Fruit fly (Drosophila melanogaster) whole organism, prepupa: Measurements from ENCODE around the gene CG13676.
A peak's percentile ranks its signal among the peaks of the same experiment; 100 is the strongest.

ENCODE experiments used
- CG10631 ChIP-seq: fragments of 200-800 bp; sonication (Bioruptor generic); optimal IDR thresholded peaks from 2 replicates; lab custom pipeline; 2016; ENCODE audit warnings: missing biosample characterization, missing genetic modification characterization
- CG11294 ChIP-seq: fragments of 200-800 bp; sonication (Bioruptor generic); IDR thresholded peaks from 2 replicates; pipeline ENCODE4 v1.3.6; 2022; ENCODE audit warnings: missing biosample characterization, missing genetic modification characterization
- CG11762 ChIP-seq: fragments of 200-800 bp; sonication (Bioruptor generic); optimal IDR thresholded peaks from 3 replicates; lab custom pipeline; 2016; ENCODE audit warnings: missing biosample characterization, missing genetic modification characterization; ENCODE audit not compliant: insufficient read depth
- CG11902 ChIP-seq: fragments of 200-800 bp; sonication (Bioruptor generic); optimal IDR thresholded peaks from 3 replicates; lab custom pipeline; 2016; ENCODE audit warnings: missing biosample characterization, missing genetic modification characterization
- CG15336 ChIP-seq: fragments of 200-800 bp; sonication (Bioruptor generic); IDR thresholded peaks from 2 replicates; pipeline ENCODE4 v1.3.6; 2022; ENCODE audit warnings: missing biosample characterization, missing genetic modification characterization
- CG1621 ChIP-seq: fragments of 200-800 bp; sonication (Bioruptor generic); optimal IDR thresholded peaks from 3 replicates; lab custom pipeline; 2018; ENCODE audit warnings: missing biosample characterization, mild to moderate bottlenecking, missing genetic modification characterization
- CG16779 ChIP-seq: fragments of 200-800 bp; sonication (Bioruptor generic); optimal IDR thresholded peaks from 3 replicates; lab custom pipeline; 2017; ENCODE audit warnings: missing biosample characterization, mild to moderate bottlenecking, missing genetic modification characterization
- CG3032 ChIP-seq: fragments of 200-800 bp; optimal IDR thresholded peaks from 2 replicates; lab custom pipeline; 2019; ENCODE audit warnings: missing biosample characterization, mild to moderate bottlenecking, missing genetic modification characterization, moderate library complexity
- CG34406 ChIP-seq: fragments of 200-800 bp; sonication (Bioruptor generic); optimal IDR thresholded peaks from 3 replicates; lab custom pipeline; 2016; ENCODE audit warnings: missing biosample characterization, missing genetic modification characterization
- CG4318 ChIP-seq: fragments of 200-800 bp; sonication (Bioruptor generic); optimal IDR thresholded peaks from 3 replicates; lab custom pipeline; 2017; ENCODE audit warnings: missing biosample characterization, mild to moderate bottlenecking, missing genetic modification characterization
- CG6276 ChIP-seq: fragments of 200-800 bp; sonication (Bioruptor generic); optimal IDR thresholded peaks from 2 replicates; lab custom pipeline; 2017; ENCODE audit warnings: missing biosample characterization, mild to moderate bottlenecking, missing genetic modification characterization
- CG6792 ChIP-seq: fragments of 200-800 bp; sonication (Bioruptor generic); optimal IDR thresholded peaks from 3 replicates; lab custom pipeline; 2016; ENCODE audit warnings: missing biosample characterization, missing genetic modification characterization
- CG8119 ChIP-seq: fragments of 200-800 bp; sonication (Bioruptor generic); IDR thresholded peaks from 3 replicates; pipeline ENCODE4 v1.3.6; 2022; ENCODE audit warnings: missing biosample characterization, missing genetic modification characterization
- CG8319 ChIP-seq: fragments of 200-800 bp; sonication (Bioruptor generic); optimal IDR thresholded peaks from 3 replicates; lab custom pipeline; 2016; ENCODE audit warnings: missing biosample characterization, missing genetic modification characterization
- Eip78C ChIP-seq: fragments of 200-800 bp; sonication (Bioruptor generic); peaks from one replicate; lab custom pipeline; 2016; ENCODE audit warnings: missing biosample characterization, missing genetic modification characterization
- Eip93F ChIP-seq: fragments of 200-800 bp; sonication (Bioruptor generic); optimal IDR thresholded peaks from 2 replicates; lab custom pipeline; 2016; ENCODE audit warnings: missing biosample characterization, mild to moderate bottlenecking, missing genetic modification characterization
- Ets96B ChIP-seq: fragments of 200-800 bp; optimal IDR thresholded peaks from 2 replicates; lab custom pipeline; 2019; ENCODE audit warnings: missing biosample characterization, mild to moderate bottlenecking, missing genetic modification characterization, moderate library complexity
- Hr38 ChIP-seq: sonication (Bioruptor generic); optimal IDR thresholded peaks from 2 replicates; lab custom pipeline; 2016; ENCODE audit warnings: missing biosample characterization, missing genetic modification characterization
- Hr39 ChIP-seq: fragments of 200-800 bp; sonication (Bioruptor generic); optimal IDR thresholded peaks from 2 replicates; lab custom pipeline; 2016; ENCODE audit warnings: missing biosample characterization, missing genetic modification characterization
- Hr4 ChIP-seq: fragments of 200-800 bp; sonication (Bioruptor generic); optimal IDR thresholded peaks from 3 replicates; lab custom pipeline; 2016; ENCODE audit warnings: missing biosample characterization, missing genetic modification characterization
- Met ChIP-seq: fragments of 200-800 bp; sonication (Bioruptor generic); optimal IDR thresholded peaks from 3 replicates; lab custom pipeline; 2016; ENCODE audit warnings: missing biosample characterization, missing genetic modification characterization
- OdsH ChIP-seq: fragments of 200-800 bp; sonication (Bioruptor generic); optimal IDR thresholded peaks from 3 replicates; lab custom pipeline; 2016; ENCODE audit warnings: missing biosample characterization, missing genetic modification characterization
- Smox ChIP-seq: fragments of 200-800 bp; sonication (Bioruptor generic); optimal IDR thresholded peaks from 3 replicates; lab custom pipeline; 2016; ENCODE audit warnings: missing biosample characterization, missing genetic modification characterization
- Sox102F ChIP-seq: fragments of 200-800 bp; sonication (Bioruptor generic); optimal IDR thresholded peaks from 2 replicates; lab custom pipeline; 2016; ENCODE audit warnings: missing biosample characterization, mild to moderate bottlenecking, missing genetic modification characterization
- Sox14 ChIP-seq: fragments of 200-800 bp; sonication (Bioruptor generic); optimal IDR thresholded peaks from 3 replicates; lab custom pipeline; 2016; ENCODE audit warnings: missing biosample characterization, missing genetic modification characterization
- achi ChIP-seq: fragments of 200-800 bp; sonication (Bioruptor generic); optimal IDR thresholded peaks from 3 replicates; lab custom pipeline; 2016; ENCODE audit warnings: missing biosample characterization, missing genetic modification characterization
- dac ChIP-seq: fragments of 200-800 bp; sonication (Bioruptor generic); optimal IDR thresholded peaks from 2 replicates; lab custom pipeline; 2017; ENCODE audit warnings: missing biosample characterization, mild to moderate bottlenecking, missing genetic modification characterization
- dsx ChIP-seq: fragments of 200-800 bp; optimal IDR thresholded peaks from 3 replicates; lab custom pipeline; 2019; ENCODE audit warnings: missing biosample characterization, mild to moderate bottlenecking, missing genetic modification characterization, moderate library complexity; ENCODE audit not compliant: poor library complexity, severe bottlenecking
- eg ChIP-seq: fragments of 200-800 bp; sonication (Bioruptor generic); IDR thresholded peaks from 3 replicates; pipeline ENCODE4 v1.3.6; 2022; ENCODE audit warnings: missing biosample characterization, missing genetic modification characterization
- esn ChIP-seq: fragments of 200-800 bp; sonication (Bioruptor generic); optimal IDR thresholded peaks from 2 replicates; lab custom pipeline; 2016; ENCODE audit warnings: missing biosample characterization, mild to moderate bottlenecking, missing genetic modification characterization, moderate library complexity
- fd59A ChIP-seq: fragments of 200-800 bp; sonication (Bioruptor generic); optimal IDR thresholded peaks from 2 replicates; lab custom pipeline; 2017; ENCODE audit warnings: missing biosample characterization, mild to moderate bottlenecking, missing genetic modification characterization, missing genetic modification reagents
- lz ChIP-seq: fragments of 200-800 bp; sonication (Bioruptor generic); optimal IDR thresholded peaks from 3 replicates; lab custom pipeline; 2016; ENCODE audit warnings: missing biosample characterization, missing genetic modification characterization
- net ChIP-seq: fragments of 200-800 bp; sonication (Bioruptor generic); optimal IDR thresholded peaks from 3 replicates; lab custom pipeline; 2016; ENCODE audit warnings: missing biosample characterization, missing genetic modification characterization
- pdm3 ChIP-seq: fragments of 200-800 bp; sonication (Bioruptor generic); optimal IDR thresholded peaks from 3 replicates; lab custom pipeline; 2016; ENCODE audit warnings: missing biosample characterization, missing genetic modification characterization
- spab ChIP-seq: fragments of 200-800 bp; sonication (Bioruptor generic); optimal IDR thresholded peaks from 2 replicates; lab custom pipeline; 2017; ENCODE audit warnings: missing biosample characterization, mild to moderate bottlenecking, missing genetic modification characterization, missing genetic modification reagents
- ss ChIP-seq, 2 experiments: fragments of 200-800 bp; sonication (Bioruptor generic); optimal IDR thresholded peaks; 2 replicates in 1 of 2; 3 replicates in 1 of 2; lab custom pipeline; 2017 to 2018; ENCODE audit warnings: mild to moderate bottlenecking in 2 of 2, missing biosample characterization in 2 of 2, missing genetic modification characterization in 2 of 2, moderate library complexity in 1 of 2

CG13676 gene

DNA sequence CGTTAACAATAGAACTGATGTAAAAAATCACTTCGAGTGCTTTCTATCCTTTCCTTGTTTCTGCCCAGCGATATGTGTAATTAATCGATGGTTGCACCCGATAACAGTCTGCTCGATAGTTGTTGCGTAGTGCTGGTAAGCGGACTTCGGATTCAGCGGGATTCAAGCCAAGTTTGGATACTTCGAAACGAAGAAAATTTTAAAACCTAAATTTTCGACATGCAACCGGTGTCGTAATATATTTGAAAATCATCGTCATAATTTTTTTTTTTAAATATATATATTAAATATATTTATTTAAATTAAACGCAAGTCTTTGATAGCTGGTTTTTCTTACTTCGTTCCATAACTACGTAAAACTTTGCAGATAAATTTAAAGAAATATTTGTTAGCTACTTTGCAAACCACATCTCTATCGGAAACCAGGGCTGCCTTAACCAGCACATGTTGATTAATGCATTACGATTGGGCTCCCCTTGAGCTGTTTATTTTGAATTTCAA, 46.2 kb upstream of the CG13676 start, which contains the start of the genes UbcE2M and Dhps (continued):
- TF ChIP-seq CG34406 (GFP tag; lab: Kevin White, UChicago) (no peak), CG6792 (peak; percentile 41), achi (GFP tag; lab: Kevin White, UChicago) (peak; percentile 20), Sox14 (GFP tag; lab: Kevin White, UChicago) (peak; percentile 23), CG8119 (GFP tag; lab: Robert Waterston, UW) (no peak), fd59A (GFP tag; lab: Kevin White, UChicago) (no peak), Smox (no peak), CG1621 (tag; lab: Kevin White, UChicago) (no peak), CG11902 (GFP tag; lab: Kevin White, UChicago) (peak; percentile 60), CG16779 (tag; lab: Kevin White, UChicago) (no peak), CG10631 (GFP tag; lab: Kevin White, UChicago) (peak; percentile 89), Ets96B (tag; lab: Kevin White, UChicago) (peak; percentile 65), Hr4 (GFP tag; lab: Kevin White, UChicago) (no peak), Hr38 (GFP tag; lab: Kevin White, UChicago) (no peak), CG15336 (GFP tag; lab: Robert Waterston, UW) (peak; percentile 55), CG11294 (GFP tag; lab: Robert Waterston, UW) (peak; percentile 11; the same call in 1 of the 2 replicates), Hr39 (GFP tag; lab: Kevin White, UChicago) (peak; percentile 29), net (no peak), CG8319 (no peak)

DNA sequence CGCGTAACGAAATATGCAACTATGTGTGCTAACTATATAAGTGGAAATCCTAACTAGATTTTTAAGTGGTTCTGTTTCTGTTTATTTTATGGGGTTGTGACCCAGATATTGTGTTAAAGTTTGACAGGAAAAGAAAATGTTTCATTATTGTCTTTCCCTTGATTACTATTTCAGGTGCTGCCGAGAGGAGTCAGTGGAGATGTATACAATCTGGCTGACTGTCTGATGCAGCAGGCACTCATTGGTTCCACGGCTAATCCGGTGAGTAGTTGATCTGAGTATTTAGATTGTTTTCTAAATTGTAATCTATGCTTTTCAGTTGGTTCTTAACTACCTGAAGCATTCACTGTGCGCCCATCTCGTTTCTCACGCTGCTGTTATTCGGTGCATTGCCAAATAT, 41.4 kb upstream of the CG13676 start, which contains the start of gene CG7387:
Gene CG7387 (minus strand): TSS at position 101 of the 400 bp plus-strand sequence.
- TF ChIP-seq CG11762 (no peak), eg (GFP tag; lab: Robert Waterston, UW) (no peak), CG8119 (GFP tag; lab: Robert Waterston, UW) (no peak), Hr39 (GFP tag; lab: Kevin White, UChicago) (no peak), Sox14 (GFP tag; lab: Kevin White, UChicago) (no peak), ss (GFP tag; optimal IDR thresholded peaks at IDR 0.05; lab: Kevin White, UChicago) (no peak), spab (GFP tag; lab: Kevin White, UChicago) (no peak), CG10631 (GFP tag; lab: Kevin White, UChicago) (no peak), Eip78C (GFP tag; lab: Kevin White, UChicago) (no peak), lz (no peak)

DNA sequence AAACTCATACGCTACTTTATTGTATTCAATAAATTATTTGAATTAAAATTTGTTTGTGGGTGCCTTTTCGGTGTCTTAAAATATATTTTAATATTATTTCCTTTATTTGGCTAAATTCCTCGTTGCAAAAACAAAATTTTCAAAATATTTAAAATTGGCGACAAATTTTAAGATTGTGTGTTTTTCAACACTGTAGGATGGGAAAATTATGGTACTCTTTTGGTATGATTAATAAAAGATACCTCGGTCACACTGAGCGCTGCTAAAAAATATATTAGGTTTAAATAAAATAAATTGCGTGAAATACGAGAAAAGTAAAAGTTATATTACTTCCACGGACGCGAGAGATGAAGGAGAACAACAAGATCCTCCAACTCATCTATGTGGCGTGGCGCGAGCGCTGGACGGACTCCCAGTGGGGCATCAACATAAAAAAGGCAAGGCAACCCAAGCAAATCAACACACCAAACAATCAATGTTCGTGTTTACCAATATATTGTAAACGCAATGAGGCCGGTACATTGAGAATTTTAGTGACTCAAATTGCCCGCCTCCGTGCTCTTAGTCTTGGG, 39.5 kb upstream of the CG13676 start, which contains the start of gene MED24:
Gene MED24 (plus strand): TSS at position 229 of the 572 bp plus-strand sequence.
- TF ChIP-seq esn (GFP tag; lab: Kevin White, UChicago) (peak; percentile 21), CG3032 (tag; lab: Kevin White, UChicago) (peak; percentile 0), CG6276 (GFP tag; lab: Kevin White, UChicago) (no peak), net (no peak)

DNA sequence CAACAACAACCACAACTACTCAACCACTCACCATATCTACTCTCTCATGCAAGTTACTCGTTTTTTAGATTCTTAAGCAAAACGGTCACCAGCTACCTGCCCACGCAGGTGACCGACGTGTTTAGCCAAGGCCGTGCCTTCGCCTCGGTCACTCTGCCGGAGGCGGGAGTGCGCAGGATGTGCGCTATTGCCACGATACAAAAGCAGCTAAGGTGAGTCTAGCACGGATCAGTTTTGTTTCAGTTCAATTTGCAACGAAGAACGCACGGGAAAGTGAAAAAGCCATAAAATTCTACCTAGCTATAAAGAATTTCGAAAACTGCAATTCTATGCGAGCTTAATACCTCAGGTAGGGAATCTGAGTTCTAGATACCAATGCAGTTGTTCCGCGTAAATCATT, 37.6 kb upstream of the CG13676 start:
- TF ChIP-seq CG8319 = no peak
- no peak for TF ChIP-seq OdsH (GFP tag; lab: Kevin White, UChicago)
- TF ChIP-seq CG3032 (tag; lab: Kevin White, UChicago) = no peak
- no peak for TF ChIP-seq lz
- no peak for TF ChIP-seq pdm3 (GFP tag; lab: Kevin White, UChicago)
- TF ChIP-seq Sox14 (GFP tag; lab: Kevin White, UChicago) = no peak
- no peak for TF ChIP-seq Sox102F (GFP tag; lab: Kevin White, UChicago)
- TF ChIP-seq Met = no peak
- TF ChIP-seq Eip93F (GFP tag; lab: Kevin White, UChicago) = no peak
- TF ChIP-seq CG34406 (GFP tag; lab: Kevin White, UChicago) = no peak
- no peak for TF ChIP-seq Smox
- no peak for TF ChIP-seq CG6276 (GFP tag; lab: Kevin White, UChicago)
- TF ChIP-seq CG4318 (GFP tag; lab: Kevin White, UChicago) = no peak
- no peak for TF ChIP-seq CG11902 (GFP tag; lab: Kevin White, UChicago)
- TF ChIP-seq dac (GFP tag; lab: Kevin White, UChicago) = no peak
- TF ChIP-seq dsx (GFP tag; lab: Kevin White, UChicago) = no peak
- TF ChIP-seq esn (GFP tag; lab: Kevin White, UChicago) = no peak
